Worm (Caenorhabditis elegans) whole organism, young adult: Measurements from ENCODE around the gene cyh-1.
"Not testable (repeated sequence)": the region's sequence is repeated elsewhere in the genome, so short reads cannot be mapped to it uniquely, and the experiment has no call there.

Source experiments
- B0035.1 ChIP-seq: sonication (generic microtip); optimal IDR thresholded peaks from 2 replicates; lab custom pipeline; 2016; ENCODE audit warnings: missing genetic modification characterization, mild to moderate bottlenecking, missing compliant biosample characterization, missing genotype, missing genetic modification reagents
- F23B12.7 ChIP-seq: sonication (generic microtip); optimal IDR thresholded peaks from 2 replicates; lab custom pipeline; 2017; ENCODE audit warnings: missing genetic modification characterization, mild to moderate bottlenecking, missing compliant biosample characterization, antibody characterized with exemption, moderate library complexity; ENCODE audit not compliant: insufficient read depth
- F39B2.1 ChIP-seq: fragments of 200-800 bp; sonication (Bioruptor generic); IDR thresholded peaks from 2 replicates; pipeline ENCODE4 v1.3.6; 2022; ENCODE audit warnings: missing genetic modification reagents, missing genetic modification characterization, missing compliant biosample characterization
- Y56A3A.18 ChIP-seq: fragments of 200-800 bp; sonication (Bioruptor generic); IDR thresholded peaks from 2 replicates; pipeline ENCODE4 v1.3.6; 2022; ENCODE audit warnings: missing genetic modification reagents, missing genetic modification characterization, missing compliant biosample characterization
- Y67H2A.10 ChIP-seq: fragments of 200-800 bp; sonication (Bioruptor generic); conservative IDR thresholded peaks from 2 replicates; pipeline ENCODE4 v1.3.6; 2022; ENCODE audit warnings: missing genetic modification reagents, missing genetic modification characterization, missing compliant biosample characterization
- Y79H2A.3 ChIP-seq: fragments of 200-800 bp; sonication (Bioruptor generic); conservative IDR thresholded peaks from 2 replicates; pipeline ENCODE4 v1.3.6; 2022; ENCODE audit warnings: missing genetic modification reagents, missing genetic modification characterization, missing compliant biosample characterization
- akir-1 ChIP-seq: fragments of 200-800 bp; sonication (Bioruptor generic); optimal IDR thresholded peaks from 2 replicates; lab custom pipeline; 2018; ENCODE audit warnings: mild to moderate bottlenecking, missing genetic modification characterization, moderate library complexity, missing compliant biosample characterization
- aptf-2 ChIP-seq: fragments of 200-800 bp; sonication (Bioruptor generic); conservative IDR thresholded peaks from 2 replicates; pipeline ENCODE4 v1.3.6; 2022; ENCODE audit warnings: missing genetic modification reagents, missing genetic modification characterization, missing compliant biosample characterization
- attf-3 ChIP-seq: fragments of 200-800 bp; sonication (Bioruptor generic); conservative IDR thresholded peaks from 2 replicates; pipeline ENCODE4 v1.3.6; 2022; ENCODE audit warnings: missing genetic modification reagents, missing genetic modification characterization, missing compliant biosample characterization
- attf-5 ChIP-seq: fragments of 200-800 bp; sonication (Bioruptor generic); optimal IDR thresholded peaks from 2 replicates; lab custom pipeline; 2018; ENCODE audit warnings: mild to moderate bottlenecking, missing genetic modification characterization, missing compliant biosample characterization
- cebp-1 ChIP-seq, 2 experiments: fragments of 200-800 bp in 1 of 2; sonication (Bioruptor generic) in 1 of 2; sonication (generic microtip) in 1 of 2; IDR thresholded peaks in 1 of 2; optimal IDR thresholded peaks in 1 of 2; 2 replicates each; pipeline versions ENCODE4 v1.3.6 to Lab custom; 2017 to 2022; ENCODE audit warnings: missing compliant biosample characterization in 2 of 2, missing genetic modification characterization in 2 of 2, mild to moderate bottlenecking in 1 of 2, missing genetic modification reagents in 1 of 2, moderate library complexity in 1 of 2
- cebp-2 ChIP-seq: fragments of 200-800 bp; sonication (Bioruptor generic); IDR thresholded peaks from 2 replicates; pipeline ENCODE4 v1.3.6; 2022; ENCODE audit warnings: missing genetic modification characterization, missing compliant biosample characterization
- ceh-58 ChIP-seq: fragments of 200-800 bp; sonication (Bioruptor generic); IDR thresholded peaks from 2 replicates; pipeline ENCODE4 v1.3.6; 2022; ENCODE audit warnings: missing genetic modification characterization, missing compliant biosample characterization
- chd-7 ChIP-seq: sonication (generic microtip); optimal IDR thresholded peaks from 2 replicates; lab custom pipeline; 2016; ENCODE audit warnings: mild to moderate bottlenecking, missing genetic modification characterization, moderate library complexity, missing compliant biosample characterization
- die-1 ChIP-seq: sonication (generic microtip); optimal IDR thresholded peaks from 2 replicates; lab custom pipeline; 2016; ENCODE audit warnings: missing genotype, mild to moderate bottlenecking, missing genetic modification characterization, missing compliant biosample characterization
- dpff-1 ChIP-seq: sonication (generic microtip); optimal IDR thresholded peaks from 2 replicates; lab custom pipeline; 2017; ENCODE audit warnings: mild to moderate bottlenecking, missing genetic modification characterization, missing compliant biosample characterization
- egl-44 ChIP-seq: fragments of 200-800 bp; sonication (Bioruptor generic); IDR thresholded peaks from 2 replicates; pipeline ENCODE4 v1.3.6; 2022; ENCODE audit warnings: missing genetic modification reagents, missing genetic modification characterization, missing compliant biosample characterization
- egrh-3 ChIP-seq: fragments of 200-800 bp; sonication (Bioruptor generic); IDR thresholded peaks from 2 replicates; pipeline ENCODE4 v1.3.6; 2022; ENCODE audit warnings: missing genetic modification reagents, missing genetic modification characterization, missing compliant biosample characterization
- ets-4 ChIP-seq: fragments of 200-800 bp; sonication (Bioruptor generic); optimal IDR thresholded peaks from 2 replicates; lab custom pipeline; 2018; ENCODE audit warnings: mild to moderate bottlenecking, missing genetic modification characterization, missing compliant biosample characterization
- fkh-3 ChIP-seq: sonication (generic microtip); optimal IDR thresholded peaks from 2 replicates; lab custom pipeline; 2016; ENCODE audit warnings: mild to moderate bottlenecking, missing genetic modification characterization, missing compliant biosample characterization
- hsf-1 ChIP-seq: fragments of 200-800 bp; sonication (Bioruptor generic); IDR thresholded peaks from 2 replicates; pipeline ENCODE4 v1.3.6; 2022; ENCODE audit warnings: missing genetic modification reagents, missing genetic modification characterization, missing compliant biosample characterization
- lag-1 ChIP-seq: fragments of 200-800 bp; sonication (Bioruptor generic); IDR thresholded peaks from 2 replicates; pipeline ENCODE4 v1.3.6; 2022; ENCODE audit warnings: missing genetic modification reagents, missing genetic modification characterization, missing compliant biosample characterization
- lin-26 ChIP-seq: fragments of 200-800 bp; sonication (Bioruptor generic); IDR thresholded peaks from 2 replicates; pipeline ENCODE4 v1.3.6; 2022; ENCODE audit warnings: missing genetic modification reagents, missing genetic modification characterization, missing compliant biosample characterization
- lin-35 ChIP-seq, 3 experiments: fragments of 150-350 bp in 2 of 3; sonication (generic microtip) in 1 of 3; optimal IDR thresholded peaks; 2 replicates each; lab custom pipeline; 2014 to 2018; ENCODE audit warnings: missing biosample characterization in 3 of 3, missing genetic modification characterization in 3 of 3, missing genetic modification reagents in 3 of 3
- lsl-1 ChIP-seq: fragments of 200-800 bp; sonication (Bioruptor generic); optimal IDR thresholded peaks from 2 replicates; lab custom pipeline; 2018; ENCODE audit warnings: mild to moderate bottlenecking, missing genetic modification characterization, moderate library complexity, missing compliant biosample characterization
- mcd-1 ChIP-seq: fragments of 200-800 bp; sonication (Bioruptor generic); IDR thresholded peaks from 2 replicates; pipeline ENCODE4 v1.3.6; 2022; ENCODE audit warnings: missing genetic modification reagents, missing genetic modification characterization, missing compliant biosample characterization
- mes-4 ChIP-seq: sonication (generic microtip); optimal IDR thresholded peaks from 2 replicates; lab custom pipeline; 2016; ENCODE audit warnings: missing genotype, missing genetic modification characterization, missing compliant biosample characterization
- nfya-2 ChIP-seq: fragments of 200-800 bp; sonication (Bioruptor generic); IDR thresholded peaks from 2 replicates; pipeline ENCODE4 v1.3.6; 2022; ENCODE audit warnings: missing genetic modification reagents, missing genetic modification characterization, missing compliant biosample characterization
- nhr-120 ChIP-seq: fragments of 200-800 bp; sonication (Bioruptor generic); IDR thresholded peaks from 2 replicates; pipeline ENCODE4 v1.3.6; 2022; ENCODE audit warnings: missing genetic modification characterization, missing compliant biosample characterization
- nhr-80 ChIP-seq: sonication (generic microtip); optimal IDR thresholded peaks from 2 replicates; lab custom pipeline; 2016; ENCODE audit warnings: missing genetic modification characterization, missing compliant biosample characterization
- nhr-90 ChIP-seq: sonication (generic microtip); optimal IDR thresholded peaks from 2 replicates; lab custom pipeline; 2016; ENCODE audit warnings: missing genotype, mild to moderate bottlenecking, missing genetic modification characterization, missing compliant biosample characterization
- rpc-1 ChIP-seq, 2 experiments: fragments of 150-350 bp in 1 of 2; sonication (generic microtip) in 1 of 2; optimal IDR thresholded peaks; 2 replicates each; lab custom pipeline; 2014 to 2018; ENCODE audit warnings: missing biosample characterization in 1 of 2, missing genetic modification characterization in 1 of 2, missing genetic modification reagents in 1 of 2, missing genotype in 1 of 2
- snpc-1.1 ChIP-seq: sonication (generic microtip); optimal IDR thresholded peaks from 2 replicates; lab custom pipeline; 2017; ENCODE audit warnings: missing genetic modification characterization, mild to moderate bottlenecking, missing compliant biosample characterization, antibody characterized with exemption, moderate library complexity, missing genotype, missing genetic modification reagents; ENCODE audit not compliant: insufficient read depth
- sptf-2 ChIP-seq: fragments of 200-800 bp; sonication (Bioruptor generic); optimal IDR thresholded peaks from 2 replicates; lab custom pipeline; 2018; ENCODE audit warnings: mild to moderate bottlenecking, missing genetic modification characterization, missing compliant biosample characterization
- tbx-9 ChIP-seq: sonication (generic microtip); optimal IDR thresholded peaks from 2 replicates; lab custom pipeline; 2016; ENCODE audit warnings: borderline replicate concordance, missing genetic modification characterization, inconsistent platforms, missing compliant biosample characterization
- tlf-1 ChIP-seq: fragments of 200-800 bp; sonication (Bioruptor generic); optimal IDR thresholded peaks from 2 replicates; lab custom pipeline; 2018; ENCODE audit warnings: mild to moderate bottlenecking, missing genetic modification characterization, missing compliant biosample characterization
- ztf-25 ChIP-seq: fragments of 200-800 bp; sonication (Bioruptor generic); IDR thresholded peaks from 2 replicates; pipeline ENCODE4 v1.3.6; 2022; ENCODE audit warnings: missing genetic modification reagents, missing genetic modification characterization, missing compliant biosample characterization
- ztf-28 ChIP-seq: fragments of 200-800 bp; sonication (Bioruptor generic); IDR thresholded peaks from 2 replicates; pipeline ENCODE4 v1.3.6; 2022; ENCODE audit warnings: missing genetic modification reagents, missing genetic modification characterization, missing compliant biosample characterization

The cyh-1 gene

DNA sequence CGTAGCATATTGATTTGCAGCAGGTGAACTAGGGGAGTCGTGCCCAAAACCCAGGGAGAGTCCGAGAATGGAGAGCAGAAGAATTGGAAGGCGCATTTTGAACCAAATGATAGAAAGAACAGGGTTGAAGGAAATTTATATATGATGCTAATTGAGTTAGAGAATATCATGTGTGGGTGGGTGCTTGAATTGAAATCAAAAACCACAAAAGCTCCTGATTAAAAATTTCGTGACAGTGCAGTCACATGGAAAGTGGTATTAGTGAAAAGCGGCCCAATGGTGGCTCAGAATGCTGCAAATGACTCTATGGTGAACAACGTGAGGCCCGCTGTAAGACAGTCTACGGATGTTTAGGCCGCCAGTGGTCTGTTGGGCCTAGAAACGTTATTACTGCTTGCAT is 43.2 kb upstream of the cyh-1 start, which contains the start of gene C16C8.8:
Gene C16C8.8 (minus strand): TSS at position 101 of the 400 bp plus-strand sequence.
- TF ChIP-seq nhr-120 (GFP tag; lab: Robert Waterston, UW), result no peak
- no peak for TF ChIP-seq nhr-90 (tag; lab: Kevin White, UChicago)
- no peak for TF ChIP-seq lin-35 (GFP tag; optimal IDR thresholded peaks at IDR 0.05; lab: Kevin White, UChicago)
- TF ChIP-seq Y67H2A.10, result no peak
- no peak for TF ChIP-seq snpc-1.1 (tag; lab: Kevin White, UChicago)
- no peak for TF ChIP-seq ztf-28 (GFP tag; lab: Robert Waterston, UW)
- no peak for TF ChIP-seq sptf-2
- TF ChIP-seq F39B2.1 (GFP tag; lab: Robert Waterston, UW), result no peak
- TF ChIP-seq die-1 (tag; lab: Kevin White, UChicago), result no peak
- TF ChIP-seq akir-1 (GFP tag; lab: Kevin White, UChicago), result no peak
- TF ChIP-seq hsf-1, result no peak
- TF ChIP-seq F23B12.7 (tag; lab: Kevin White, UChicago), result no peak
- TF ChIP-seq aptf-2, result no peak
- TF ChIP-seq chd-7 (tag; lab: Kevin White, UChicago), result no peak
- no peak for TF ChIP-seq ets-4 (GFP tag; lab: Kevin White, UChicago)

- TF ChIP-seq ets-4 (GFP tag; lab: Kevin White, UChicago) (no peak), mcd-1 (GFP tag; lab: Robert Waterston, UW) (no peak)
- TF ChIP-seq, all 124 proteins: peak for 0
Observed at ce11 chrII:3463097-3463496, 41.7 kb upstream of the cyh-1 start, which contains the start of gene C16C8.9. TSS of gene C16C8.9 (minus strand) at chrII:3463197.

ce11 chrII:3464580-3464979 is 40.2 kb upstream of the cyh-1 start, which contains the start of gene C16C8.10:
TSS of gene C16C8.10 (minus strand) at chrII:3464680.
- not testable (repeated sequence) for TF ChIP-seq tbx-9; attf-3; ztf-25 (GFP tag; lab: Robert Waterston, UW)
- TF ChIP-seq, all 124 proteins: peak for 0; not testable (repeated sequence) for 124

DNA sequence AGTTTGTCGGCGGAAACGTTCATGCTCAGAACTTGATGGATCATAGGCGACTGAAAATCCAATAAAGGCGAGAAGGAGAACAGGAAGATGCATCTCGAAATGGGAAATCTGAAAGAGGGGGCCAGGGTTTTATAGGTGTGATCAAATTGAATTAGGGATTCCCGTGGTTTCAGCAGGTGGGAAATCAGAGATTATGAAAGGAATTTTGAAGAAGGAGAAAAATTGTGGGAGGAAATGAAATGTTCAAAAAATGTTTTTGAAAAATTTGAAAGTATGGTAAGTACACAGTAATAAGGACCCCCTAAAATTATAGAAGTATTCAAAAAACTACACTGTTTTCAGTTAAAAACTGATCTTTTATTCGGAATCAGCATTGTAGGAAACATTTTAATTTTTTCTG is 34.3 kb upstream of the cyh-1 start, which contains the start of gene Y49F6B.20:
Gene Y49F6B.20 (minus strand): TSS at position 101 of the 400 bp plus-strand sequence.
- TF ChIP-seq B0035.1 (no peak), cebp-1 (GFP tag; IDR thresholded peaks at IDR 0.05; lab: Robert Waterston, UW) (no peak), cebp-1 (tag; optimal IDR thresholded peaks at IDR 0.05; lab: Kevin White, UChicago) (no peak), egl-44 (no peak), ceh-58 (GFP tag; lab: Robert Waterston, UW) (no peak), lsl-1 (GFP tag; lab: Kevin White, UChicago) (no peak), Y56A3A.18 (no peak), nhr-80 (tag; lab: Kevin White, UChicago) (no peak), cebp-2 (GFP tag; lab: Robert Waterston, UW) (no peak), lag-1 (GFP tag; lab: Robert Waterston, UW) (no peak), tlf-1 (GFP tag; lab: Kevin White, UChicago) (no peak), attf-5 (GFP tag; lab: Kevin White, UChicago) (no peak)
- TF ChIP-seq, all 124 proteins: peak for 0

- no peak for TF ChIP-seq fkh-3 (tag; lab: Kevin White, UChicago)
- TF ChIP-seq lin-26 (GFP tag; lab: Robert Waterston, UW), result no peak
- TF ChIP-seq nhr-90 (tag; lab: Kevin White, UChicago), result no peak
- TF ChIP-seq nfya-2 (GFP tag; lab: Robert Waterston, UW), result no peak
- TF ChIP-seq mes-4 (tag; lab: Kevin White, UChicago), result no peak
- no peak for TF ChIP-seq Y56A3A.18
- TF ChIP-seq cebp-1 (GFP tag; IDR thresholded peaks at IDR 0.05; lab: Robert Waterston, UW), result no peak
- no peak for TF ChIP-seq cebp-1 (tag; optimal IDR thresholded peaks at IDR 0.05; lab: Kevin White, UChicago)
- no peak for TF ChIP-seq Y79H2A.3 (GFP tag; lab: Robert Waterston, UW)
- no peak for TF ChIP-seq egrh-3 (GFP tag; lab: Robert Waterston, UW)
- no peak for TF ChIP-seq tlf-1 (GFP tag; lab: Kevin White, UChicago)
- no peak for TF ChIP-seq rpc-1 (optimal IDR thresholded peaks at IDR 0.05; lab: Kevin White, UChicago)
- no peak for TF ChIP-seq rpc-1 (tag; optimal IDR thresholded peaks at IDR 0.05; lab: Kevin White, UChicago)
- TF ChIP-seq ztf-25 (GFP tag; lab: Robert Waterston, UW), result no peak
- TF ChIP-seq dpff-1, result no peak
Observed at ce11 chrII:3471603-3472002, 33.2 kb upstream of the cyh-1 start, which contains the start of gene Y49F6B.13. TSS of gene Y49F6B.13 (minus strand) at chrII:3471703.
